Worm (Caenorhabditis elegans): ENCODE results near the gene scav-1.

DNA sequence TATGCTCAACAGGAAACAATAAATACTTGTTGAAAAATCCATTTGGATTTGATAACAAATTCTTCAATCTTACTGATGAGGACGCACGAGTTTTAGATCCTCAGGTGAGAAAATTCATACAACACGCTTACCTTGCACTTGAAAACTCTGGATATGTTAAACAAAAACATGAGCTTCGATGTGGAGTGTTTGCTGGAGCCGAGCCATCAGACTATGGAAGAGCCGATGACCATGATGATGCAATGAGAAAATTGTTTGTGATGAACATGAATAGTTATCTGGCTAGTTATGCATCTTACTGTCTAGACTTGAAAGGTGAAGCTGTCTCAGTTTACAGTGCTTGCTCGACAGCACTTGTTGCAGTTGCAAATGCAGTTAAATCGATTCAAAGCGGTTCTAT, 33.5 kb upstream of the scav-1 start:
- TF ChIP-seq elt-3 (tag; optimal IDR thresholded peaks at IDR 0.05) (no peak), nhr-23 (tag; optimal IDR thresholded peaks at IDR 0.05) (no peak), sma-3 (GFP tag; optimal IDR thresholded peaks at IDR 0.05) (no peak), nhr-10 (tag; optimal IDR thresholded peaks at IDR 0.05) (no peak), F13H6.1 (tag; optimal IDR thresholded peaks at IDR 0.05) (no peak), alr-1 (tag; optimal IDR thresholded peaks at IDR 0.05) (no peak), unc-39 (tag; optimal IDR thresholded peaks at IDR 0.05) (no peak), snpc-4 (tag; optimal IDR thresholded peaks at IDR 0.05) (no peak), nhr-6 (tag; optimal IDR thresholded peaks at IDR 0.05) (no peak), ama-1 (optimal IDR thresholded peaks at IDR 0.05) (no peak), blmp-1 (tag; optimal IDR thresholded peaks at IDR 0.05; ENCODE audit: insufficient read depth) (no peak), elt-1 (tag; optimal IDR thresholded peaks at IDR 0.05) (no peak), R02D3.7 (tag; optimal IDR thresholded peaks at IDR 0.05) (no peak), nhr-11 (tag; optimal IDR thresholded peaks at IDR 0.05) (no peak)
